Worm (Caenorhabditis elegans): ENCODE results near the gene srz-19.

DNA sequence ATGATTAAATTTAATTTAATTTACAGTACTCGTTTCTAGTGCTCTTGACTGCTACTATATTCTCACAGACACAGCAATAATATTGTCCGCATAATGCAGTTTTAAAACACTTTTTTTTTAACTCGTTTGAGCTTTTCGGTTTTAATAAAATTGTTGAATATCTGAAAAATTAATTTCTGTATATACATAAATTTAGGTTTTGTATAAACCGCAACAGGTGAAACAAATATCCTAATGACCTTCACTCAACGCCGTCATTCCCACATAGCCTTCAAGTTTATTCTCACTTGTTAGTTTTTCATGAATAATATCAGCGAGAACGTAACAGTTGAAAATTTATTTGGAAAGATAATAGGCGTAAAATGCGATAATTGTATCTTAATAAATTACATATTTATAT, at the start of gene srz-19:
- TF ChIP-seq ztf-11 (tag; optimal IDR thresholded peaks at IDR 0.05) (no peak), ceh-83 (GFP tag; optimal IDR thresholded peaks at IDR 0.05) (no peak), pha-4 (tag; optimal IDR thresholded peaks at IDR 0.05) (no peak), nhr-237 (tag; optimal IDR thresholded peaks at IDR 0.05) (no peak), unc-62 (GFP tag; optimal IDR thresholded peaks at IDR 0.05) (no peak)
